Fruit fly (Drosophila melanogaster): ENCODE results near the gene Or30a.

Or30a gene

DNA sequence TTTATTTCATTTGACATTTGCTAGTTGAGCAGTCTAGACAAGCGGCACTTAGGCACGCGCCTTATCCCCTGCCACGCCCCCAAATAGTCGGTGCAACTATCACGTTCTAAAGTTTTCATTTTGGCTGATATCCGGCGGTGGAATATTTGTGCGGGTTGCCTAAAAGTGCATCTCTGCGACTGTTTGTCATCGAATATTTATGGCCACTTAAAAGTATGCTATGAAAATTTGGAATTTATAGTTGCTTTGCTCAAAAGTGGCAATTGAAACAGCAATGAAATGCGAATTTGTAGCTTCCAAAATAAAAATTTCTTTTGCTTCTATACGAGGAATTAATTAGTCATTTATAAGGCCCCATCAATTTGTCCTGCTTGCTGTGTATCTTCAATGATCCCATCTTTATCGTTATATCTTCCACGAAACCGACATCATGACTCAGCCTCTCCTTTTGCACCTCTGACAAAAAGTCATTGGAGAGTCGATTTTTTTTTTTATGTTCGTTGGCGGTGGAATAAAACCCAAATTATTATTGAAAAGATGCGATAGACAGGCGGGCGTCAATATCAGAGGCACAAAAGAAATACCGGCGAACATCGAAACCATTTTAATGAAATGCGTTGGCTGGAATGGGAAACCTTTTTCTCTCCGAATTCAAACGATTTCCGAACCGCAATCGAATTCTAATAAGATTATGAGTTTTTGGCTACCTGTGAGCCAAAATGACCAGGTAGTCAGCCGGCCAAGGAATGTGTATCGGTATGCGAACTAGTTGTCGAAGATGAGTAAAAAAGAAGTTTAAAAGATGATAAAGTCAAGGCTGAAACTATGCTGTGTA is 9.1 kb downstream of the Or30a start:
- TF ChIP-seq CG1620 (GFP tag; optimal IDR thresholded peaks at IDR 0.05) (no peak), Crg-1 (GFP tag; optimal IDR thresholded peaks at IDR 0.05) (no peak), kay (GFP tag; ENCODE audit: borderline replicate concordance) (no peak), cnc (optimal IDR thresholded peaks at IDR 0.05) (no peak), pad (GFP tag; optimal IDR thresholded peaks at IDR 0.05) (no peak), ovo (GFP tag; optimal IDR thresholded peaks at IDR 0.05) (no peak), CG11617 (GFP tag; optimal IDR thresholded peaks at IDR 0.05) (no peak), tj (GFP tag; optimal IDR thresholded peaks at IDR 0.05) (no peak), Mnt (GFP tag; optimal IDR thresholded peaks at IDR 0.05) (no peak), CG5204 (GFP tag; optimal IDR thresholded peaks at IDR 0.05) (no peak), bab1 (GFP tag; optimal IDR thresholded peaks at IDR 0.05) (no peak), CG14711 (tag; optimal IDR thresholded peaks at IDR 0.05) (no peak), CG7101 (tag; optimal IDR thresholded peaks at IDR 0.05) (no peak), Clk (GFP tag; optimal IDR thresholded peaks at IDR 0.05) (no peak), toe (GFP tag; optimal IDR thresholded peaks at IDR 0.05) (no peak), CG33017 (tag; optimal IDR thresholded peaks at IDR 0.05) (no peak), CG12768 (GFP tag; optimal IDR thresholded peaks at IDR 0.05) (no peak), Hr96 (GFP tag; optimal IDR thresholded peaks at IDR 0.05) (no peak), cic (GFP tag; optimal IDR thresholded peaks at IDR 0.05) (no peak)

DNA sequence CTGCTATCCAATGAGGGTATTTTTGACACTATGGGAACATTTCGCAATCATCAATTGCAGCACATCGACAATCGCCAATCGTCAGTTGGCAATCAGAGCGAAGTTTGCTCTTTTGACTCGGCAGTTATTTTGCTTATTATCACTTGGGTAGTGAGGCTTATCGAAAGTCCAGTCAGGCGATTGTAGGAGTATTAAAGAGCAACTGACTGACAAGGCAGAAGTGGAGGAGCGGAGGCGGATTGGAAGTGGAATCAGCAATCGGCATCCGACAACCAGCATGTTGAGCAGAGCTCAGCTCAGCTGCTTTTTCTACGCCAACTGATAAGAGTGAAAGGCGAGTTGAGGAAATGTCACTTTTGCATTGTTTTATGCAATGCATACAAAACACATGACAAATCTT is 10.8 kb downstream of the Or30a start:
- TF ChIP-seq Clk (GFP tag; optimal IDR thresholded peaks at IDR 0.05), result no peak

- no peak for TF ChIP-seq Hr96 (GFP tag; optimal IDR thresholded peaks at IDR 0.05)
- no peak for TF ChIP-seq CG11617 (GFP tag; optimal IDR thresholded peaks at IDR 0.05)
- TF ChIP-seq toe (GFP tag; optimal IDR thresholded peaks at IDR 0.05), result no peak
Observed at dm6 chr2L:9123707-9124106, 12.1 kb downstream of the Or30a start.

DNA sequence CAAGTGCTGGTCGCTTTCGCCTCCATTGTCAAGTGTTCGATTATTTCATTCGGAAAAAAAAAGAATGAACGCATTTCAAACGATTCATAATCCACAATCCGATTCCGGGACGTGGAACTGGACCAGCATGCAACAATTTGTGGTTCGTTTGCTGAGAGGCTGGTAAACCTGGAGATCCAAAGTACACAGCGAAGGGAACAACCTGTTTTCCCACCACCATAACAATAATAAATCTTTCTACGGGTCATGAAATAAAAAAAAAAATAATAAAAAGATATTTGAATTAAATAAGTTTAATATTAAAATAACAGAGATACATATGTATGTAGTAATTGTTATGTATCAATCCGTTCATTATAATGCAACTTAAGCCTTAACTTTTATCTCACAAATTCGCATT is 12.8 kb downstream of the Or30a start:
- TF ChIP-seq CG11617 (GFP tag; optimal IDR thresholded peaks at IDR 0.05) (no peak), Hr96 (GFP tag; optimal IDR thresholded peaks at IDR 0.05) (no peak), CG33017 (tag; optimal IDR thresholded peaks at IDR 0.05) (no peak), CG7045 (GFP tag; optimal IDR thresholded peaks at IDR 0.05) (no peak), CG1620 (GFP tag; optimal IDR thresholded peaks at IDR 0.05) (no peak), CG5204 (GFP tag; optimal IDR thresholded peaks at IDR 0.05) (no peak), CG14711 (tag; optimal IDR thresholded peaks at IDR 0.05) (no peak)

- TF ChIP-seq CG1620 (GFP tag; optimal IDR thresholded peaks at IDR 0.05) (peak; percentile 60), pad (GFP tag; optimal IDR thresholded peaks at IDR 0.05) (peak; percentile 61), CG7101 (tag; optimal IDR thresholded peaks at IDR 0.05) (peak; percentile 74), CG33017 (tag; optimal IDR thresholded peaks at IDR 0.05) (peak; percentile 73), Hr96 (GFP tag; optimal IDR thresholded peaks at IDR 0.05) (peak; percentile 85), cnc (optimal IDR thresholded peaks at IDR 0.05) (no peak), tj (GFP tag; optimal IDR thresholded peaks at IDR 0.05) (peak; percentile 46), CG7045 (GFP tag; optimal IDR thresholded peaks at IDR 0.05) (peak; percentile 86), cic (GFP tag; optimal IDR thresholded peaks at IDR 0.05) (no peak), Crg-1 (GFP tag; optimal IDR thresholded peaks at IDR 0.05) (peak; percentile 54), CG5204 (GFP tag; optimal IDR thresholded peaks at IDR 0.05) (peak; percentile 86), kay (GFP tag; ENCODE audit: borderline replicate concordance) (peak; percentile 53), Clk (GFP tag; optimal IDR thresholded peaks at IDR 0.05) (peak; percentile 67), ovo (GFP tag; optimal IDR thresholded peaks at IDR 0.05) (peak; percentile 46), CG12768 (GFP tag; optimal IDR thresholded peaks at IDR 0.05) (peak; percentile 87), CG11617 (GFP tag; optimal IDR thresholded peaks at IDR 0.05) (peak; percentile 81), CG14711 (tag; optimal IDR thresholded peaks at IDR 0.05) (peak; percentile 54), toe (GFP tag; optimal IDR thresholded peaks at IDR 0.05) (peak; percentile 87), Mnt (GFP tag; optimal IDR thresholded peaks at IDR 0.05) (peak; percentile 32), bab1 (GFP tag; optimal IDR thresholded peaks at IDR 0.05) (peak; percentile 41)
Observed at dm6 chr2L:9125418-9125928, 13.9 kb downstream of the Or30a start, which contains the start of gene CG32982. CG32982 (plus strand) TSS chr2L:9125737.

DNA sequence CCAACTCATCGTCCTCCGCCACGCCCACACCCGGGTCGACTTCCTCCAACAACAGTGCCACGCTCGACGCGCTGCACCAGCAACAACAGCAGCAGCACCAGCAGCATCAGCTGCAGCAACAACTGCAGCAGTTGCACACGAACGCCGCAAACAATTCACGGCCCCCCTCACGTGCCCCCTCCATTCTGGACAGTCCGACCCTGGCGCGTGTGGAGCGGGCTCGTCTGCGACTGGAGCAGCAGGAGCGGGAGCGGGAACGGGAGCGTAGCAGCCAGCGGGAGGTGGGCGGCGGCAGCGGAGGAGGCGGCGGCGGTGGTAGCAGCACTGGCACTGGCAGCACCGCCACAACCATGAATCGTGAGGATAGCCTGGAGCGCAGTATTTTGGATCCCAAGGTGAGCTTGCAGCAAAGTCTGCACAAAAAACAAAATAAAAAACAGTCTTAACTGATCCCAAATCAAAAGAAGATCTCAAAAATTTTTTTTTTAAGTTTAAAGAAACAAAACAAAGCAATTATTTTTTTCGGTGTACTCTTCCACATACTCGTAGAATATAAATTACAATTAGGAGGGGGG is 15.5 kb downstream of the Or30a start:
- no peak for TF ChIP-seq cic (GFP tag; optimal IDR thresholded peaks at IDR 0.05)
- no peak for TF ChIP-seq CG33017 (tag; optimal IDR thresholded peaks at IDR 0.05)
- TF ChIP-seq Hr96 (GFP tag; optimal IDR thresholded peaks at IDR 0.05), result no peak
- no peak for TF ChIP-seq pad (GFP tag; optimal IDR thresholded peaks at IDR 0.05)
- TF ChIP-seq CG5204 (GFP tag; optimal IDR thresholded peaks at IDR 0.05), result no peak
- TF ChIP-seq bab1 (GFP tag; optimal IDR thresholded peaks at IDR 0.05), result no peak
- no peak for TF ChIP-seq ovo (GFP tag; optimal IDR thresholded peaks at IDR 0.05)
- no peak for TF ChIP-seq toe (GFP tag; optimal IDR thresholded peaks at IDR 0.05)
- TF ChIP-seq CG14711 (tag; optimal IDR thresholded peaks at IDR 0.05), result no peak
- TF ChIP-seq CG7045 (GFP tag; optimal IDR thresholded peaks at IDR 0.05), result no peak
- TF ChIP-seq Clk (GFP tag; optimal IDR thresholded peaks at IDR 0.05), result no peak
- no peak for TF ChIP-seq Mnt (GFP tag; optimal IDR thresholded peaks at IDR 0.05)
- TF ChIP-seq kay (GFP tag; ENCODE audit: borderline replicate concordance), result no peak
